Worm (Caenorhabditis elegans): ENCODE data around the gene cpt-3.

cpt-3 gene

DNA sequence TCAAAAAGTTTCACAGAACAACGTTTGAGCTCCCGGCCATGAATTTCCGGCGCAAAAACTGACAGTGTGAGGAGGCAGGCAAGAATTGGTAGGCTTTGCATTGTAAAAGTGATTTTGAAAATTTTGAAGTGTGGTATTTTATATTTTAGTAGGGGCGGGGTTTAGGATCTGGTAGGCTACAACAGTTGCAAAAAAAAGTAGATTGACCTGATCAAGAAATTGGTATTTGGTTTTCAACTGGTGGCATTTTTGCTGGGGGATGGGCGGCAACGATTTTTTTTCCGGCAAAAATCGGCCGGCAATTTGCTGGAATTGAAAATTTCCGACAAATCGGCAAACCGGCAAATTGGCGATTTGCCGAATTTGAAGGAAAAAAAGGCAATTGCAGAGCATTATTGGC, 21.8 kb upstream of the cpt-3 start, which contains the start of gene ins-16:
Gene ins-16 (minus strand): TSS at position 101 of the 400 bp plus-strand sequence.
- TF ChIP-seq B0310.2 (tag; optimal IDR thresholded peaks at IDR 0.05) (no peak), tbx-11 (GFP tag; IDR thresholded peaks at IDR 0.05) (no peak), tbx-37 (GFP tag; conservative IDR thresholded peaks at IDR 0.05) (no peak), ceh-36 (tag; optimal IDR thresholded peaks at IDR 0.05) (no peak), ets-7 (tag; optimal IDR thresholded peaks at IDR 0.05) (no peak), ama-1 (optimal IDR thresholded peaks at IDR 0.05) (no peak)

DNA sequence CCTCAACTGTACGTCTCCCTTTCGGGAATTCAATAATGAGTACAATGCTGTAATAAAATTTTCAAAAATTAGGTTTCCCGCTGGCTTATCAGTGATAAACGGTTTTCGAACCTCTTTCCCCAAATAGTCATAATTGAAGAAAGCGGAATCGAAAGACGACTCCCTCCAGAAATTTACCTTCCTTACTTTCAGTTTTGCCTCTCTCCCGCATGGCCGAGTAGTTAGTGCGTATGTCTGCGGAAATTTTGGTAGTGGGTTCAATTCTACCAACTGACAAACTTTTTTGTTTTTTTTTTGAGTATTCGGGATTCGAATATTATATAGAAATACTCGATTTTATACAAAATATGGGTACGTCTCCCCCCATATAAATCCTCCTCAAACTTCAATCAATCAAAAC, 17.7 kb upstream of the cpt-3 start:
- 0 out of 2 replicates have a peak, but pooled peaks have one; percentile 31 for TF ChIP-seq sea-1 (GFP tag; conservative IDR thresholded peaks at IDR 0.05)

DNA sequence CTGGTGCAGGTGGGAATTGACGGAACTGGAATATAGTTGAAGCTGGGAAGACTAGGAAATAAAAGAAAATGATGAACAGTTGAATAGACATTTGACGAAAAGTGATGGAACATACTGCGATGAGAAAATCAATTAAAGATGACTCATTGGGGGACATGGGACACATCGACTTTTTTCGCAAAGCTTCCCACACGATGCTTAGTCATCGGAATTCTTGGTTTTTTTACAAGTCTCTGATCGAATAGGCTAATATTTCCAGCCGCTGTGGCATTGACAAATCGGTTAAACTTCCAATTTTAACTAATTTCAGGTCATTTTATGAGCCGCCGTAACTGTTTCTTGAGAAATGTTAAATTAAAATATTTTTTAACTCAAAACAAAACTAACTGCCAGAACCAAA, 14.4 kb upstream of the cpt-3 start, which contains the start of gene Y39A3A.3:
Gene Y39A3A.3 (minus strand): TSS at position 101 of the 400 bp plus-strand sequence.
- TF ChIP-seq ama-1 (optimal IDR thresholded peaks at IDR 0.05) (no peak), ets-7 (tag; optimal IDR thresholded peaks at IDR 0.05) (no peak), hmg-4 (GFP tag; optimal IDR thresholded peaks at IDR 0.05) (no peak), tra-4 (tag; optimal IDR thresholded peaks at IDR 0.05) (no peak), ceh-36 (tag; optimal IDR thresholded peaks at IDR 0.05) (no peak), F13C5.2 (tag; optimal IDR thresholded peaks at IDR 0.05) (no peak), hnd-1 (tag; optimal IDR thresholded peaks at IDR 0.05) (no peak), hmbx-1 (tag; optimal IDR thresholded peaks at IDR 0.05) (no peak), pes-1 (GFP tag; IDR thresholded peaks at IDR 0.05) (no peak), tbx-37 (GFP tag; conservative IDR thresholded peaks at IDR 0.05) (no peak), sea-1 (GFP tag; conservative IDR thresholded peaks at IDR 0.05) (no peak), flt-1 (GFP tag; IDR thresholded peaks at IDR 0.05) (no peak), aly-1 (tag; optimal IDR thresholded peaks at IDR 0.05) (no peak), tbx-11 (GFP tag; IDR thresholded peaks at IDR 0.05) (no peak), ceh-13 (GFP tag; optimal IDR thresholded peaks at IDR 0.05) (no peak), B0310.2 (tag; optimal IDR thresholded peaks at IDR 0.05) (no peak)

DNA sequence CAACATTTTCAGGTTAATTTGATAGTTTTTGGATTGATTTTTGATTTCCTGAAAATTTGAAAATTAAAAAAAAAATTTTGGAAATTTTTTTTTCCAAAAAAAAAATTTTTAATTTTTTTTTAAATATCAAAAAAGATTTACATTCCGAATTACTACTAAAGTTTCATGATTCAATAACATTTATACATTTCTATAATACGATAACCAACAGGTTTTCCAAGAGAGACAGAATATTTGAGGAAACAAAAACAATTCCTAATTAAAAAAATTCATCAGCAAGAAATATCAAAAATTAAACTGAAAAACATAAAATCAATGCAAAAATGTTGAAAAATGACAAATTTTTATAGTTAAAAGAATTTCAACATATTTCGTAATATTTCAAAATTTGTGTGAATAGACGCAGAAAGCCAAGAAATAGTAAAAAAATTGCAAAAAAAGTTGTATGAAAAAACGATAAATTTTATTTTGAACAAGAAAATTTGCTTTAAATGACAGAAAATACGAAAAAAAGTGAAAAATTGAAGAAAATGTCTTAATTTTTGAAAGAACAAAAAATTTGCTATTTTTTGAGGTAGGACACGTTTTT, 6.0 kb upstream of the cpt-3 start, which contains the start of gene Y39A3A.4:
Gene Y39A3A.4 (minus strand): TSS at position 51 of the 589 bp plus-strand sequence.
- no peak for TF ChIP-seq hnd-1 (tag; optimal IDR thresholded peaks at IDR 0.05)
- TF ChIP-seq ceh-36 (tag; optimal IDR thresholded peaks at IDR 0.05): no peak
- no peak for TF ChIP-seq tbx-11 (GFP tag; IDR thresholded peaks at IDR 0.05)
- TF ChIP-seq scrt-1 (GFP tag; IDR thresholded peaks at IDR 0.05): no peak
- TF ChIP-seq pes-1 (GFP tag; IDR thresholded peaks at IDR 0.05): no peak

DNA sequence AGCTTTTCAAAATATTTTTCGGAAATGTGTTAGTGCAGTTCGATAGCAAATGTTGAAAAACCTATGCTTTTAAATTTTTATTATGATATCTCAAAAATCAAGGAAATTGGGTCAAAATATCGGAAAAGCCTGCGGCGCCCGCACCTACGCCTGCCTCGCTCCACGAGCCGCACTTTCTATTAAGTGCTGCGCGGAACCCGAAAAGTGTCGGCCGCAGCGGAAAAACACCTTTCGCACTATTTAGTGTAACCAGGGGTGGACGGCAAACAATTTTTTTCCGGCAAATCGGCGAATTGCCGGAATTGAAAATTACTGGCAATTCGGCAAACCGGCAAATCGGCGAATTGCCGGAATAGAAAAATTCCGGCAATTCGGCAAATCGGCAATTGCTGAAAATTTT, 2.2 kb downstream of the cpt-3 start:
- TF ChIP-seq tbx-37 (GFP tag; conservative IDR thresholded peaks at IDR 0.05) (no peak), ets-7 (tag; optimal IDR thresholded peaks at IDR 0.05) (no peak), aly-1 (tag; optimal IDR thresholded peaks at IDR 0.05) (no peak), ceh-36 (tag; optimal IDR thresholded peaks at IDR 0.05) (no peak), B0310.2 (tag; optimal IDR thresholded peaks at IDR 0.05) (no peak), ama-1 (optimal IDR thresholded peaks at IDR 0.05) (no peak), hmbx-1 (tag; optimal IDR thresholded peaks at IDR 0.05) (no peak), F13C5.2 (tag; optimal IDR thresholded peaks at IDR 0.05) (no peak)

DNA sequence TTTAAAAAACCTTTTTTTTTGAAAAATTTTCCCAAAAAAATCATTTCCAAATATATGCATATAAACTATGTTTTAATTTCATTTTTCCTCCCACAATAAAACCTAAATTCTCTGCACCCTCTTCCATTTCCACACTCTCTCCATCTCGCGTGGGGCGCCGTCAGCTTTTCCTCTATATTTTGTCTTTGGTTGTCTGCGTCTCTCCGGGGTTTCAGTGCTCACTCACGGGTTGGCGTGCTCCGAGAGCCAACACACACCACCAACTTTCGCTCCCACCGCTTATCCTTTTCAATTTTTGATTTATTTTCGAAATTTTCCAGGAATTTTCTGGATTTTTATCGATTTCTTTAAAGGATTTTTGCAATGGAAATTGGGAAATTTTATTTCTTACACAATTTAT, 6.8 kb downstream of the cpt-3 start:
- TF ChIP-seq ama-1 (optimal IDR thresholded peaks at IDR 0.05): no peak
- no peak for TF ChIP-seq aly-1 (tag; optimal IDR thresholded peaks at IDR 0.05)
- no peak for TF ChIP-seq ets-7 (tag; optimal IDR thresholded peaks at IDR 0.05)
- no peak for TF ChIP-seq ceh-13 (GFP tag; optimal IDR thresholded peaks at IDR 0.05)
- TF ChIP-seq flt-1 (GFP tag; IDR thresholded peaks at IDR 0.05): no peak
- no peak for TF ChIP-seq tbx-11 (GFP tag; IDR thresholded peaks at IDR 0.05)
- TF ChIP-seq sea-1 (GFP tag; conservative IDR thresholded peaks at IDR 0.05): no peak
- TF ChIP-seq tra-4 (tag; optimal IDR thresholded peaks at IDR 0.05): no peak

DNA sequence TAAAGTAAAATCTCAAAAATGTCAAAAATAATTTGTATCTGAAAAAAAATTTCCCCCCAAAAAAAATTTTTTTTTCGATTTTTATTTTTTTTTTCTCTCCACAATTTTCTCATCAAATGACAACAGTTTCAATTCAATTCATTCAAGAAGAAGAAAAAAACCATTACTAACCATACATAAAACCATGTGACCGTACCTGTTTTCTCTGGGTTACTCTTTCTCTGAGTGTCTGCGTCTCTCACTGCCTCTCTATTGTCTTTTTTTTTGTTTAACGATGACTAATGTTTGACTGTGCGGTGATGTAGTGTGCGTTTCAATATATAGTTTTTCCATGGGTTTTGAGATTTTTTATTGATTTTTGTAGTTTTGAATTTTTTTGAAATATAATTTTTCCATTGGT, 8.1 kb downstream of the cpt-3 start:
- TF ChIP-seq hmbx-1 (tag; optimal IDR thresholded peaks at IDR 0.05) (no peak), sea-1 (GFP tag; conservative IDR thresholded peaks at IDR 0.05) (no peak), B0310.2 (tag; optimal IDR thresholded peaks at IDR 0.05) (no peak), ama-1 (optimal IDR thresholded peaks at IDR 0.05) (no peak), scrt-1 (GFP tag; IDR thresholded peaks at IDR 0.05) (no peak), tra-4 (tag; optimal IDR thresholded peaks at IDR 0.05) (no peak), flt-1 (GFP tag; IDR thresholded peaks at IDR 0.05) (no peak), tbx-37 (GFP tag; conservative IDR thresholded peaks at IDR 0.05) (no peak), ceh-36 (tag; optimal IDR thresholded peaks at IDR 0.05) (no peak), aly-1 (tag; optimal IDR thresholded peaks at IDR 0.05) (no peak), hnd-1 (tag; optimal IDR thresholded peaks at IDR 0.05) (no peak), pes-1 (GFP tag; IDR thresholded peaks at IDR 0.05) (no peak), F13C5.2 (tag; optimal IDR thresholded peaks at IDR 0.05) (no peak), tbx-11 (GFP tag; IDR thresholded peaks at IDR 0.05) (no peak), hmg-4 (GFP tag; optimal IDR thresholded peaks at IDR 0.05) (no peak)

DNA sequence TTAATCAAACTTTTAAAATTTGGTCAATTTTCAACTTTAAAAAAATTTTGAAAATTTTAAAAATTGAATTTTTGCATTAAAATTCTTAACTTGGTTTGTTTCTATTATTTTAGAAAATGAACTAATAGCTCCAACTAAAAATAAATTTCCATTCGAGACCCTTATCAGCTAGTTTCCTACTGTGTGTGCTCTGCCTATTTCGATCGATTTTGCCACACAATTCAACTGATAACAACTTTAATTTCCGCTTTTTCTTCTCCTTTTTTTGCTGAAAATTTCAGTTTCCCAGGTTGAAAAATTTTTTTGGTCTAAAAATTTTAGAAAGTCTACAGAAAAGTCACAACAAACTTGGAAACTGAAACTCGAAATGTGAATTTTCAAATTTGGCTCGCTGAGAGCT, 8.7 kb downstream of the cpt-3 start:
- TF ChIP-seq tra-4 (tag; optimal IDR thresholded peaks at IDR 0.05) (no peak), ets-7 (tag; optimal IDR thresholded peaks at IDR 0.05) (no peak), aly-1 (tag; optimal IDR thresholded peaks at IDR 0.05) (no peak), tbx-37 (GFP tag; conservative IDR thresholded peaks at IDR 0.05) (no peak), hnd-1 (tag; optimal IDR thresholded peaks at IDR 0.05) (no peak), B0310.2 (tag; optimal IDR thresholded peaks at IDR 0.05) (no peak), scrt-1 (GFP tag; IDR thresholded peaks at IDR 0.05) (no peak), tbx-11 (GFP tag; IDR thresholded peaks at IDR 0.05) (no peak)

All from whole organism, early embryonic.